Worm (Caenorhabditis elegans): ENCODE measurements around the gene F36F12.2.

ce11 chrV:2105976-2106375 is 10.9 kb upstream of the F36F12.2 start, which contains the start of gene F22F7.4:
- no peak for TF ChIP-seq ccch-3 (GFP tag; optimal IDR thresholded peaks at IDR 0.05)
- no peak for TF ChIP-seq ekl-4 (GFP tag; IDR thresholded peaks at IDR 0.05)
- no peak for TF ChIP-seq aptf-3 (GFP tag; IDR thresholded peaks at IDR 0.05)
- TF ChIP-seq let-607 (tag; optimal IDR thresholded peaks at IDR 0.05) = no peak
- TF ChIP-seq unc-62 (GFP tag; optimal IDR thresholded peaks at IDR 0.05) = no peak
- TF ChIP-seq snpc-4 (GFP tag; optimal IDR thresholded peaks at IDR 0.05) = no peak
- TF ChIP-seq snpc-4 (tag; optimal IDR thresholded peaks at IDR 0.05) = no peak
- TF ChIP-seq nhr-90 (tag; optimal IDR thresholded peaks at IDR 0.05) = no peak
- TF ChIP-seq F33H1.4 (GFP tag; IDR thresholded peaks at IDR 0.05) = no peak
- TF ChIP-seq dpl-1 (GFP tag; optimal IDR thresholded peaks at IDR 0.05) = no peak
- TF ChIP-seq ets-4 (GFP tag; optimal IDR thresholded peaks at IDR 0.05) = no peak
- TF ChIP-seq atf-7 (tag; optimal IDR thresholded peaks at IDR 0.05) = no peak
- no peak for TF ChIP-seq ztf-6 (GFP tag; IDR thresholded peaks at IDR 0.05)
- no peak for TF ChIP-seq bed-1 (GFP tag; IDR thresholded peaks at IDR 0.05)
